Worm (Caenorhabditis elegans) whole organism, L3 larva: ENCODE data around the gene fbxa-52.
"Not testable (repeated sequence)": the region's sequence is repeated elsewhere in the genome, so short reads cannot be mapped to it uniquely, and the experiment has no call there.

Experiments used
- ceh-82 ChIP-seq: fragments of 150-350 bp; optimal IDR thresholded peaks from 2 replicates; lab custom pipeline; 2014; ENCODE audit warnings: missing biosample characterization, missing genetic modification characterization
- elt-1 ChIP-seq: fragments of 150-350 bp; optimal IDR thresholded peaks from 2 replicates; lab custom pipeline; 2014; ENCODE audit warnings: missing biosample characterization, missing genetic modification characterization
- fkh-10 ChIP-seq: sonication (generic microtip); optimal IDR thresholded peaks from 2 replicates; lab custom pipeline; 2017; ENCODE audit warnings: missing biosample characterization, missing genetic modification reagents, missing genetic modification characterization
- jun-1 ChIP-seq: fragments of 150-350 bp; optimal IDR thresholded peaks from 2 replicates; lab custom pipeline; 2014; ENCODE audit warnings: missing biosample characterization, missing genetic modification reagents, missing genetic modification characterization
- nhr-237 ChIP-seq: fragments of 150-350 bp; optimal IDR thresholded peaks from 2 replicates; lab custom pipeline; 2014; ENCODE audit warnings: missing biosample characterization, missing genetic modification characterization
- nhr-76 ChIP-seq: fragments of 150-350 bp; sonication (generic microtip); optimal IDR thresholded peaks from 5 replicates; lab custom pipeline; 2014; ENCODE audit warnings: missing biosample characterization, missing genetic modification characterization
- pha-4 ChIP-seq: fragments of 150-350 bp; optimal IDR thresholded peaks from 2 replicates; lab custom pipeline; 2014; ENCODE audit warnings: missing biosample characterization, missing genetic modification reagents, missing genetic modification characterization
- sea-2 ChIP-seq: fragments of 150-350 bp; sonication (generic microtip); optimal IDR thresholded peaks from 4 replicates; lab custom pipeline; 2014; ENCODE audit warnings: missing biosample characterization, missing genetic modification reagents, missing genetic modification characterization

DNA sequence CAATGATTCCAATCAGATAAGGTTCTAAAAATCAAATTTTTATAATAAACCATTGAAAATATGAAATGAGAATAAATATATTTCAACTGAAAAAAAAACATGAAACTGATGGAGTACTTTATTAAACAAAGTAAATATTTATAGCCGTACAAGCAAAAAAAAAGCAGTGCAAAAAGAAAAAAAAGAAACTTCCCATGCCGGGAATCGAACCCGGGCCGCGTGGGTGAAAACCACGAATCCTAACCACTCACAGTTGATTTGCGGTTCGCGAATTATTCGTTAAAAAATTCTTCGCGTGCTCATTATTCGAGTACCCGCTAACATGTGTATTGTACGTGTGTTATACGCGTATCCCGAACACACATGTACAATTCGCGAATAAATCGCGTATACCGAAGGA is 21.5 kb downstream of the fbxa-52 start, which contains the start of gene C36C9.6:
- TF ChIP-seq elt-1; nhr-237; nhr-76 (tag; lab: Kevin White, UChicago); jun-1 (tag; lab: Kevin White, UChicago); pha-4 (tag; lab: Kevin White, UChicago); ceh-82 (tag; lab: Kevin White, UChicago); sea-2; fkh-10 (GFP tag; lab: Kevin White, UChicago): not testable (repeated sequence)
